Worm (Caenorhabditis elegans) whole organism, young adult: ENCODE data around the gene sir-2.3.

Experiments used
- K12H6.12 ChIP-seq: fragments of 200-800 bp; sonication (Bioruptor generic); optimal IDR thresholded peaks from 2 replicates; lab custom pipeline; 2018; ENCODE audit warnings: mild to moderate bottlenecking, missing genetic modification characterization, missing compliant biosample characterization
- bed-2 ChIP-seq: fragments of 200-800 bp; sonication (Bioruptor generic); IDR thresholded peaks from 2 replicates; pipeline ENCODE4 v1.3.6; 2022; ENCODE audit warnings: missing genetic modification reagents, missing genetic modification characterization, missing compliant biosample characterization
- hmg-20 ChIP-seq: fragments of 200-800 bp; sonication (Bioruptor generic); IDR thresholded peaks from 2 replicates; pipeline ENCODE4 v1.3.6; 2022; ENCODE audit warnings: missing genetic modification reagents, missing genetic modification characterization, missing compliant biosample characterization
- nfya-1 ChIP-seq: sonication (generic microtip); optimal IDR thresholded peaks from 2 replicates; lab custom pipeline; 2017; ENCODE audit warnings: antibody characterized with exemption, missing compliant biosample characterization, missing genetic modification characterization, borderline replicate concordance; ENCODE audit not compliant: insufficient read depth
- nhr-179 ChIP-seq: sonication (generic microtip); optimal IDR thresholded peaks from 2 replicates; lab custom pipeline; 2016; ENCODE audit warnings: mild to moderate bottlenecking, missing genetic modification characterization, missing compliant biosample characterization
- nhr-27 ChIP-seq: fragments of 200-800 bp; sonication (Bioruptor generic); optimal IDR thresholded peaks from 2 replicates; lab custom pipeline; 2018; ENCODE audit warnings: mild to moderate bottlenecking, missing genetic modification characterization, moderate library complexity, missing compliant biosample characterization
- sptf-2 ChIP-seq: fragments of 200-800 bp; sonication (Bioruptor generic); optimal IDR thresholded peaks from 2 replicates; lab custom pipeline; 2018; ENCODE audit warnings: mild to moderate bottlenecking, missing genetic modification characterization, missing compliant biosample characterization
- unc-130 ChIP-seq: sonication (generic microtip); optimal IDR thresholded peaks from 2 replicates; lab custom pipeline; 2016; ENCODE audit warnings: missing genetic modification reagents, missing genetic modification characterization, missing compliant biosample characterization
- unc-62 ChIP-seq: fragments of 150-350 bp; optimal IDR thresholded peaks from 2 replicates; lab custom pipeline; 2014; ENCODE audit warnings: missing biosample characterization, missing genetic modification reagents, missing genetic modification characterization
- ztf-18 ChIP-seq: sonication (generic microtip); optimal IDR thresholded peaks from 2 replicates; lab custom pipeline; 2016; ENCODE audit warnings: missing genotype, mild to moderate bottlenecking, missing genetic modification characterization, missing compliant biosample characterization

ce11 chrX:13350804-13351747 lies 19.6 kb downstream of the sir-2.3 start, which contains the start of gene mxl-3:
- no peak for TF ChIP-seq hmg-20 (GFP tag; lab: Robert Waterston, UW)
- no peak for TF ChIP-seq nhr-27 (tag; lab: Kevin White, UChicago)
- no peak for TF ChIP-seq nhr-179 (tag; lab: Kevin White, UChicago)
- no peak for TF ChIP-seq K12H6.12 (tag; lab: Kevin White, UChicago)
- no peak for TF ChIP-seq sptf-2
- no peak for TF ChIP-seq ztf-18 (tag; lab: Kevin White, UChicago)
- TF ChIP-seq nfya-1, result no peak
- TF ChIP-seq unc-62 (GFP tag; lab: Kevin White, UChicago), result no peak
- no peak for TF ChIP-seq bed-2 (GFP tag; lab: Robert Waterston, UW)
- no peak for TF ChIP-seq unc-130
